Fruit fly (Drosophila melanogaster) whole organism, adult: ENCODE data around the gene Cp7Fa.

Experiments used
- Crg-1 ChIP-seq: fragments of 200-800 bp; sonication (Bioruptor generic); optimal IDR thresholded peaks from 2 replicates; lab custom pipeline; 2016; ENCODE audit warnings: missing biosample characterization, missing genetic modification characterization
- Hr96 ChIP-seq: fragments of 200-800 bp; sonication (Bioruptor generic); optimal IDR thresholded peaks from 2 replicates; lab custom pipeline; 2016; ENCODE audit warnings: missing biosample characterization, missing genetic modification characterization
- ovo ChIP-seq: fragments of 200-800 bp; sonication (Bioruptor generic); optimal IDR thresholded peaks from 2 replicates; lab custom pipeline; 2016; ENCODE audit warnings: missing biosample characterization, missing genetic modification characterization
- tj ChIP-seq: fragments of 200-800 bp; sonication (Bioruptor generic); optimal IDR thresholded peaks from 3 replicates; lab custom pipeline; 2017; ENCODE audit warnings: missing biosample characterization, mild to moderate bottlenecking, missing genetic modification characterization, moderate library complexity

- TF ChIP-seq Crg-1 (GFP tag; lab: Kevin White, UChicago) (no peak), tj (GFP tag; lab: Kevin White, UChicago) (no peak), Hr96 (GFP tag; lab: Kevin White, UChicago) (no peak), ovo (GFP tag; lab: Kevin White, UChicago) (no peak)
These were observed 18.5 kb upstream of the Cp7Fa start for dm6 chrX:8452163-8452562.
